Fruit fly (Drosophila melanogaster) whole organism, embryonic: ENCODE measurements around the gene CG14043.

Source experiments
- Antp ChIP-seq: fragments of 200-800 bp; sonication (Bioruptor generic); optimal IDR thresholded peaks from 3 replicates; lab custom pipeline; 2016; ENCODE audit warnings: missing biosample characterization, missing genetic modification characterization
- Atf6 ChIP-seq: fragments of 200-800 bp; sonication (Bioruptor generic); IDR thresholded peaks from 2 replicates; pipeline ENCODE4 v1.3.6; 2022; ENCODE audit warnings: missing biosample characterization, missing genetic modification characterization
- BEAF-32 ChIP-seq: fragments of 200-800 bp; sonication (Bioruptor generic); optimal IDR thresholded peaks from 3 replicates; lab custom pipeline; 2017; ENCODE audit warnings: missing biosample characterization, missing genetic modification characterization, mild to moderate bottlenecking, moderate library complexity, missing genetic modification reagents
- CG11398 ChIP-seq: fragments of 200-800 bp; sonication (Bioruptor generic); optimal IDR thresholded peaks from 2 replicates; lab custom pipeline; 2016; ENCODE audit warnings: missing biosample characterization, missing genetic modification characterization
- CG12299 ChIP-seq: fragments of 200-800 bp; sonication (Bioruptor generic); optimal IDR thresholded peaks from 2 replicates; lab custom pipeline; 2018; ENCODE audit warnings: missing biosample characterization, mild to moderate bottlenecking, missing genetic modification characterization
- CG13894 ChIP-seq: fragments of 200-800 bp; sonication (Bioruptor generic); optimal IDR thresholded peaks from 3 replicates; lab custom pipeline; 2018; ENCODE audit warnings: missing biosample characterization, mild to moderate bottlenecking, missing genetic modification characterization, moderate library complexity
- CG14667 ChIP-seq: fragments of 200-800 bp; sonication (Bioruptor generic); IDR thresholded peaks from 2 replicates; pipeline ENCODE4 v1.3.6; 2022; ENCODE audit warnings: missing biosample characterization, missing genetic modification characterization
- CG14860 ChIP-seq: fragments of 200-800 bp; sonication (Bioruptor generic); IDR thresholded peaks from 3 replicates; pipeline ENCODE4 v1.3.6; 2022; ENCODE audit warnings: missing biosample characterization, missing genetic modification characterization; ENCODE audit not compliant: partially characterized antibody
- CG14965 ChIP-seq: fragments of 200-800 bp; sonication (Bioruptor generic); optimal IDR thresholded peaks from 2 replicates; lab custom pipeline; 2016; ENCODE audit warnings: missing biosample characterization, missing genetic modification characterization, borderline replicate concordance
- CG15696 ChIP-seq: fragments of 200-800 bp; sonication (Bioruptor generic); optimal IDR thresholded peaks from 2 replicates; lab custom pipeline; 2019; ENCODE audit warnings: missing biosample characterization, mild to moderate bottlenecking, missing genetic modification characterization, moderate library complexity
- CG1603 ChIP-seq: fragments of 200-800 bp; sonication (Bioruptor generic); optimal IDR thresholded peaks from 2 replicates; lab custom pipeline; 2019; ENCODE audit warnings: missing biosample characterization, mild to moderate bottlenecking, missing genetic modification characterization, moderate library complexity
- CG16813 ChIP-seq: fragments of 200-800 bp; sonication (Bioruptor generic); IDR thresholded peaks from 3 replicates; pipeline ENCODE4 v1.3.6; 2022; ENCODE audit warnings: missing biosample characterization, missing genetic modification characterization; ENCODE audit not compliant: partially characterized antibody
- CG17829 ChIP-seq: fragments of 200-800 bp; optimal IDR thresholded peaks from 2 replicates; lab custom pipeline; 2019; ENCODE audit warnings: missing biosample characterization, mild to moderate bottlenecking, missing genetic modification characterization, moderate library complexity
- CG34376 ChIP-seq: fragments of 200-800 bp; sonication (Bioruptor generic); optimal IDR thresholded peaks from 2 replicates; lab custom pipeline; 2018; ENCODE audit warnings: missing biosample characterization, mild to moderate bottlenecking, missing genetic modification characterization
- CG4854 ChIP-seq: fragments of 200-800 bp; sonication (Bioruptor generic); optimal IDR thresholded peaks from 2 replicates; lab custom pipeline; 2016; ENCODE audit warnings: missing biosample characterization, missing genetic modification characterization, inconsistent platforms
- CG6175 ChIP-seq: fragments of 200-800 bp; sonication (Bioruptor generic); IDR thresholded peaks from 3 replicates; pipeline ENCODE4 v1.3.6; 2022; ENCODE audit warnings: missing biosample characterization, missing genetic modification characterization
- CG6654 ChIP-seq: fragments of 200-800 bp; sonication (Bioruptor generic); optimal IDR thresholded peaks from 2 replicates; lab custom pipeline; 2017; ENCODE audit warnings: missing biosample characterization, mild to moderate bottlenecking, missing genetic modification characterization
- CG7271 ChIP-seq: fragments of 200-800 bp; sonication (Bioruptor generic); optimal IDR thresholded peaks from 2 replicates; lab custom pipeline; 2018; ENCODE audit warnings: missing biosample characterization, mild to moderate bottlenecking, missing genetic modification characterization, moderate library complexity
- CG7556 ChIP-seq: fragments of 200-800 bp; sonication (Bioruptor generic); optimal IDR thresholded peaks from 2 replicates; lab custom pipeline; 2017; ENCODE audit warnings: missing biosample characterization, mild to moderate bottlenecking, missing genetic modification characterization
- CG8281 ChIP-seq: fragments of 200-800 bp; sonication (Bioruptor generic); optimal IDR thresholded peaks from 2 replicates; lab custom pipeline; 2018; ENCODE audit warnings: missing biosample characterization, mild to moderate bottlenecking, missing genetic modification characterization, moderate library complexity
- CG9609 ChIP-seq: fragments of 200-800 bp; sonication (Bioruptor generic); optimal IDR thresholded peaks from 3 replicates; lab custom pipeline; 2016; ENCODE audit warnings: missing biosample characterization, missing genetic modification characterization
- CG9932 ChIP-seq: fragments of 200-800 bp; sonication (Bioruptor generic); IDR thresholded peaks from 2 replicates; pipeline ENCODE4 v1.3.6; 2022; ENCODE audit warnings: missing biosample characterization, missing genetic modification characterization
- Dll ChIP-seq: fragments of 200-800 bp; sonication (Bioruptor generic); IDR thresholded peaks from 4 replicates; pipeline ENCODE4 v1.3.6; 2022; ENCODE audit warnings: missing biosample characterization, missing genetic modification characterization; ENCODE audit not compliant: partially characterized antibody
- Doc2 ChIP-seq: fragments of 200-800 bp; sonication (Bioruptor generic); IDR thresholded peaks from 2 replicates; pipeline ENCODE4 v1.3.6; 2022; ENCODE audit warnings: missing biosample characterization, missing genetic modification characterization
- E2f1 ChIP-seq: fragments of 200-800 bp; sonication (Bioruptor generic); IDR thresholded peaks from 2 replicates; pipeline ENCODE4 v1.3.6; 2022; ENCODE audit warnings: missing biosample characterization, missing genetic modification characterization
- Fer2 ChIP-seq: fragments of 200-800 bp; sonication (Bioruptor generic); optimal IDR thresholded peaks from 2 replicates; lab custom pipeline; 2018; ENCODE audit warnings: missing biosample characterization, mild to moderate bottlenecking, missing genetic modification characterization, moderate library complexity
- HLHmδ ChIP-seq: fragments of 200-800 bp; sonication (Bioruptor generic); optimal IDR thresholded peaks from 2 replicates; lab custom pipeline; 2018; ENCODE audit warnings: missing biosample characterization, mild to moderate bottlenecking, missing genetic modification characterization, moderate library complexity
- Hmr ChIP-seq: fragments of 200-800 bp; sonication (Bioruptor generic); optimal IDR thresholded peaks from 3 replicates; lab custom pipeline; 2017; ENCODE audit warnings: mild to moderate bottlenecking, missing biosample characterization, missing genetic modification reagents, missing genetic modification characterization
- Hr51 ChIP-seq, 2 experiments: fragments of 200-800 bp; sonication (Bioruptor generic); optimal IDR thresholded peaks; 2 replicates in 1 of 2; 3 replicates in 1 of 2; lab custom pipeline; 2016 to 2018; ENCODE audit warnings: missing biosample characterization in 2 of 2, missing genetic modification characterization in 2 of 2, mild to moderate bottlenecking in 1 of 2, moderate library complexity in 1 of 2
- MBD-R2 ChIP-seq: fragments of 200-800 bp; sonication (Bioruptor generic); IDR thresholded peaks from 2 replicates; pipeline ENCODE4 v1.3.6; 2022; ENCODE audit warnings: missing biosample characterization, missing genetic modification characterization
- Max ChIP-seq: fragments of 200-800 bp; sonication (Bioruptor generic); optimal IDR thresholded peaks from 2 replicates; lab custom pipeline; 2016; ENCODE audit warnings: missing biosample characterization, mild to moderate bottlenecking, missing genetic modification characterization
- Optix ChIP-seq: fragments of 200-800 bp; sonication (Bioruptor generic); IDR thresholded peaks from 3 replicates; pipeline ENCODE4 v1.3.6; 2022; ENCODE audit warnings: missing biosample characterization, missing genetic modification characterization
- Six4 ChIP-seq: fragments of 200-800 bp; sonication (Bioruptor generic); optimal IDR thresholded peaks from 2 replicates; lab custom pipeline; 2016; ENCODE audit warnings: missing biosample characterization, missing genetic modification characterization
- Trl ChIP-seq, 3 experiments: fragments of >200 bp in 2 of 3; fragments of 200-800 bp in 1 of 3; sonication (Bioruptor generic) in 1 of 3; optimal IDR thresholded peaks; 2 replicates in 1 of 3; 3 replicates in 2 of 3; lab custom pipeline; 2016 to 2017; ENCODE audit warnings: missing biosample characterization in 1 of 3, missing genetic modification characterization in 1 of 3
- abd-A ChIP-seq: fragments of 200-800 bp; sonication (Bioruptor generic); optimal IDR thresholded peaks from 3 replicates; lab custom pipeline; 2019; ENCODE audit warnings: missing biosample characterization, mild to moderate bottlenecking, missing genetic modification characterization, moderate library complexity
- ac ChIP-seq: fragments of 200-800 bp; sonication (Bioruptor generic); optimal IDR thresholded peaks from 3 replicates; lab custom pipeline; 2017; ENCODE audit warnings: missing biosample characterization, mild to moderate bottlenecking, missing genetic modification characterization
- bcd ChIP-seq: fragments of 200-800 bp; sonication (Bioruptor generic); optimal IDR thresholded peaks from 2 replicates; lab custom pipeline; 2017; ENCODE audit warnings: missing biosample characterization, mild to moderate bottlenecking, missing genetic modification characterization
- cwo ChIP-seq: fragments of 200-800 bp; sonication (Bioruptor generic); optimal IDR thresholded peaks from 3 replicates; lab custom pipeline; 2017; ENCODE audit warnings: missing biosample characterization, missing genetic modification characterization, mild to moderate bottlenecking, moderate library complexity, missing genetic modification reagents
- exex ChIP-seq: fragments of 200-800 bp; sonication (Bioruptor generic); optimal IDR thresholded peaks from 4 replicates; lab custom pipeline; 2018; ENCODE audit warnings: missing biosample characterization, mild to moderate bottlenecking, missing genetic modification characterization, moderate library complexity
- gsb ChIP-seq: fragments of 200-800 bp; sonication (Bioruptor generic); IDR thresholded peaks from 2 replicates; pipeline ENCODE4 v1.3.6; 2022; ENCODE audit warnings: missing biosample characterization, missing genetic modification characterization
- klu ChIP-seq: fragments of 200-800 bp; sonication (Bioruptor generic); IDR thresholded peaks from 2 replicates; pipeline ENCODE4 v1.3.6; 2022; ENCODE audit warnings: missing biosample characterization, missing genetic modification characterization
- mld ChIP-seq: fragments of 200-800 bp; sonication (Bioruptor generic); IDR thresholded peaks from 3 replicates; pipeline ENCODE4 v1.3.6; 2022; ENCODE audit warnings: missing biosample characterization, missing genetic modification characterization; ENCODE audit not compliant: partially characterized antibody
- pros ChIP-seq: fragments of 200-800 bp; sonication (Bioruptor generic); optimal IDR thresholded peaks from 3 replicates; lab custom pipeline; 2019; ENCODE audit warnings: missing biosample characterization, mild to moderate bottlenecking, missing genetic modification characterization, moderate library complexity
- rib ChIP-seq: fragments of 200-800 bp; sonication (Bioruptor generic); IDR thresholded peaks from 2 replicates; pipeline ENCODE4 v1.3.6; 2022; ENCODE audit warnings: missing biosample characterization, missing genetic modification characterization
- tap ChIP-seq: fragments of 200-800 bp; optimal IDR thresholded peaks from 3 replicates; lab custom pipeline; 2019; ENCODE audit warnings: missing biosample characterization, mild to moderate bottlenecking, missing genetic modification characterization, moderate library complexity
- tin ChIP-seq: fragments of 200-800 bp; sonication (Bioruptor generic); optimal IDR thresholded peaks from 3 replicates; lab custom pipeline; 2016; ENCODE audit warnings: missing biosample characterization, missing genetic modification characterization
- tna ChIP-seq: fragments of 200-800 bp; sonication (Bioruptor generic); IDR thresholded peaks from 2 replicates; pipeline ENCODE4 v1.3.6; 2022; ENCODE audit warnings: missing biosample characterization, missing genetic modification characterization; ENCODE audit not compliant: partially characterized antibody
- vnd ChIP-seq: fragments of 200-800 bp; sonication (Bioruptor generic); IDR thresholded peaks from 3 replicates; pipeline ENCODE4 v1.3.6; 2022; ENCODE audit warnings: missing biosample characterization, missing genetic modification characterization; ENCODE audit not compliant: partially characterized antibody
- zen ChIP-seq: fragments of 200-800 bp; sonication (Bioruptor generic); optimal IDR thresholded peaks from 3 replicates; lab custom pipeline; 2018; ENCODE audit warnings: missing biosample characterization, mild to moderate bottlenecking, missing genetic modification characterization, moderate library complexity

Gene CG14043

dm6 chr2L:5010784-5011260, 39.3 kb downstream of the CG14043 start, which contains the start of the genes CG31917, Tfb5 and SelT (continued):
- peak; percentile 69 for TF ChIP-seq vnd (GFP tag; lab: Robert Waterston, UW)
- peak; percentile 73 for TF ChIP-seq Hmr (GFP tag; lab: Kevin White, UChicago)
- no peak for TF ChIP-seq abd-A (tag; lab: Kevin White, UChicago)
- TF ChIP-seq klu (GFP tag; lab: Robert Waterston, UW) = no peak
- TF ChIP-seq CG14860 (GFP tag; lab: Robert Waterston, UW) = 0 out of 3 replicates have a peak, but pooled peaks have one; percentile 42
- TF ChIP-seq tna (GFP tag; lab: Robert Waterston, UW) = no peak
- peak; percentile 81 for TF ChIP-seq CG16813
- TF ChIP-seq CG13894 (tag; lab: Kevin White, UChicago) = no peak
- 0 out of 2 replicates have a peak, but pooled peaks have one; percentile 12 for TF ChIP-seq CG14667 (GFP tag; lab: Robert Waterston, UW)
- no peak for TF ChIP-seq pros (GFP tag; lab: Kevin White, UChicago)
- TF ChIP-seq Doc2 (GFP tag; lab: Robert Waterston, UW) = no peak
- TF ChIP-seq Optix (GFP tag; lab: Robert Waterston, UW) = no peak
- peak; percentile 39 for TF ChIP-seq CG4854
- TF ChIP-seq CG11398 (GFP tag; lab: Kevin White, UChicago) = no peak
- no peak for TF ChIP-seq CG8281
- peak; percentile 50 for TF ChIP-seq zen (tag; lab: Kevin White, UChicago)
- peak; percentile 51 for TF ChIP-seq tin (GFP tag; lab: Kevin White, UChicago)
- TF ChIP-seq CG7556 = peak; percentile 47
- TF ChIP-seq Hr51 (GFP tag; optimal IDR thresholded peaks at IDR 0.05; lab: Kevin White, UChicago) = peak; percentile 57 to 65
- TF ChIP-seq CG17829 (tag; lab: Kevin White, UChicago) = peak; percentile 63
- peak; percentile 28 for TF ChIP-seq cwo (GFP tag; lab: Kevin White, UChicago)
- TF ChIP-seq CG7271 (tag; lab: Kevin White, UChicago) = no peak
- TF ChIP-seq MBD-R2 (GFP tag; lab: Robert Waterston, UW) = peak; percentile 93
- peak; percentile 78 for TF ChIP-seq CG9932
- TF ChIP-seq BEAF-32 = peak; percentile 89
- peak; percentile 59 for TF ChIP-seq CG12299 (tag; lab: Kevin White, UChicago)
- peak; percentile 50 for TF ChIP-seq CG9609 (GFP tag; lab: Kevin White, UChicago)
- TF ChIP-seq exex (tag; lab: Kevin White, UChicago) = no peak
- no peak for TF ChIP-seq mld
- TF ChIP-seq Atf6 (GFP tag; lab: Robert Waterston, UW) = peak; percentile 30; the same call in 1 of the 2 replicates
- no peak for TF ChIP-seq CG6175
- no peak for TF ChIP-seq rib
- TF ChIP-seq gsb (GFP tag; lab: Robert Waterston, UW) = no peak
- no peak for TF ChIP-seq CG6654 (GFP tag; lab: Kevin White, UChicago)
- TF ChIP-seq Trl (optimal IDR thresholded peaks at IDR 0.05; lab: Kevin White, UChicago) = no peak
- TF ChIP-seq Trl (GFP tag; optimal IDR thresholded peaks at IDR 0.05; lab: Kevin White, UChicago) = no peak
- TF ChIP-seq bcd (GFP tag; lab: Kevin White, UChicago) = peak; percentile 32
- peak; percentile 55 for TF ChIP-seq Antp (GFP tag; lab: Kevin White, UChicago)
- no peak for TF ChIP-seq HLHmδ
- no peak for TF ChIP-seq ac
- TF ChIP-seq CG14965 (GFP tag; lab: Kevin White, UChicago) = no peak
- TF ChIP-seq Dll (GFP tag; lab: Robert Waterston, UW) = peak; percentile 89
- TF ChIP-seq Max (GFP tag; lab: Kevin White, UChicago) = peak; percentile 59
- TF ChIP-seq Six4 (GFP tag; lab: Kevin White, UChicago) = no peak
- peak; percentile 50 for TF ChIP-seq CG15696 (tag; lab: Kevin White, UChicago)
- peak; percentile 75 for TF ChIP-seq CG1603
- no peak for TF ChIP-seq tap (tag; lab: Kevin White, UChicago)
- peak; percentile 3 for TF ChIP-seq CG34376 (GFP tag; lab: Kevin White, UChicago)
- TF ChIP-seq E2f1 (GFP tag; lab: Robert Waterston, UW) = no peak
- peak; percentile 17 for TF ChIP-seq Fer2
